Fruit fly (Drosophila melanogaster): Measurements from ENCODE around the gene CG7342.
A peak's percentile ranks its signal among the peaks of the same experiment; 100 is the strongest.

Gene CG7342

dm6 chr3R:19632685-19633116 is 29.5 kb downstream of the CG7342 start, which contains the start of gene CG6231 (continued):
- TF ChIP-seq Mio (GFP tag; optimal IDR thresholded peaks at IDR 0.05) (no peak), CG9705 (GFP tag; optimal IDR thresholded peaks at IDR 0.05) (no peak), Dfd (GFP tag; optimal IDR thresholded peaks at IDR 0.05) (no peak), psq (GFP tag; optimal IDR thresholded peaks at IDR 0.05) (no peak), Hr83 (GFP tag; optimal IDR thresholded peaks at IDR 0.05; ENCODE audit: poor library complexity, severe bottlenecking) (no peak), pan (optimal IDR thresholded peaks at IDR 0.05) (no peak)

DNA sequence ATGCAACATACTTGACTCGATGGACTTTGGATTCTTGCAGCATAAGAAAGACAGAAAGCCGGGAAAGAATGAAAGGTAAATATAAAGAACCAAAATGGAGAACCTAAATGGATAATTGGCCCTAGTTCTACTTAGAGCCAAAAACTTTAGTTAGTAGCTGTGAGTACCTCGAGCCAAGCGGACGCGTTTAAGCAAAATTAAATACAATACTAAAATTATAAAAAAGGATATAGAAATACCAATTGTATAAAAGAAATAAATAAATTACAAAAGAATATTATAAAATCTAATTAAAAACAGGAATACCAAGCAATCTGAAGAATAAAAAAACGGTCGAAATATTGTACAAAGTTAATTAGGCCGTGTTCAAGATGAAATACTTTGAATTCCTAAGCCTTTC is 31.5 kb downstream of the CG7342 start, which contains the start of gene CG34138:
CG34138 (plus strand) TSS at position 301 of the 400 bp plus-strand sequence.
- no peak for TF ChIP-seq Dif (GFP tag; optimal IDR thresholded peaks at IDR 0.05; ENCODE audit: partially characterized antibody)
- no peak for TF ChIP-seq usp (GFP tag; optimal IDR thresholded peaks at IDR 0.05)
- TF ChIP-seq CG32264 (GFP tag; optimal IDR thresholded peaks at IDR 0.05), result no peak
- TF ChIP-seq lola (GFP tag; optimal IDR thresholded peaks at IDR 0.05), result no peak
- no peak for TF ChIP-seq rgr (GFP tag; optimal IDR thresholded peaks at IDR 0.05)
- no peak for TF ChIP-seq CG9705 (GFP tag; optimal IDR thresholded peaks at IDR 0.05)
- no peak for TF ChIP-seq dl (GFP tag; optimal IDR thresholded peaks at IDR 0.05; ENCODE audit: insufficient read depth in 1 of 2, partially characterized antibody in 2 of 2)
- TF ChIP-seq Mio (GFP tag; optimal IDR thresholded peaks at IDR 0.05), result no peak
- no peak for TF ChIP-seq Vsx2 (GFP tag; optimal IDR thresholded peaks at IDR 0.05; ENCODE audit: partially characterized antibody)
- TF ChIP-seq br (GFP tag; optimal IDR thresholded peaks at IDR 0.05), result no peak
- no peak for TF ChIP-seq woc (GFP tag; optimal IDR thresholded peaks at IDR 0.05)
- TF ChIP-seq GATAd (GFP tag; optimal IDR thresholded peaks at IDR 0.05), result no peak
- no peak for TF ChIP-seq h (GFP tag; optimal IDR thresholded peaks at IDR 0.05)
- TF ChIP-seq Hr83 (GFP tag; optimal IDR thresholded peaks at IDR 0.05; ENCODE audit: poor library complexity, severe bottlenecking), result no peak
- TF ChIP-seq pan (optimal IDR thresholded peaks at IDR 0.05), result no peak
- TF ChIP-seq Abd-B (GFP tag; optimal IDR thresholded peaks at IDR 0.05), result no peak

dm6 chr3R:19638004-19638403 is 34.8 kb downstream of the CG7342 start:
- no peak for TF ChIP-seq Hnf4 (GFP tag; optimal IDR thresholded peaks at IDR 0.05)
- TF ChIP-seq dl (GFP tag; optimal IDR thresholded peaks at IDR 0.05; ENCODE audit: insufficient read depth in 1 of 2, partially characterized antibody in 2 of 2), result no peak
- no peak for TF ChIP-seq foxo (GFP tag; optimal IDR thresholded peaks at IDR 0.05)
- no peak for TF ChIP-seq Vsx2 (GFP tag; optimal IDR thresholded peaks at IDR 0.05; ENCODE audit: partially characterized antibody)
- TF ChIP-seq GATAd (GFP tag; optimal IDR thresholded peaks at IDR 0.05), result no peak
- no peak for TF ChIP-seq rgr (GFP tag; optimal IDR thresholded peaks at IDR 0.05)
- TF ChIP-seq woc (GFP tag; optimal IDR thresholded peaks at IDR 0.05), result no peak
- TF ChIP-seq sv (GFP tag; optimal IDR thresholded peaks at IDR 0.05), result no peak
- no peak for TF ChIP-seq Rel (GFP tag; optimal IDR thresholded peaks at IDR 0.05)
- TF ChIP-seq Rel (tag; optimal IDR thresholded peaks at IDR 0.05), result no peak
- TF ChIP-seq br (GFP tag; optimal IDR thresholded peaks at IDR 0.05), result no peak
- TF ChIP-seq Myc (optimal IDR thresholded peaks at IDR 0.05), result no peak

DNA sequence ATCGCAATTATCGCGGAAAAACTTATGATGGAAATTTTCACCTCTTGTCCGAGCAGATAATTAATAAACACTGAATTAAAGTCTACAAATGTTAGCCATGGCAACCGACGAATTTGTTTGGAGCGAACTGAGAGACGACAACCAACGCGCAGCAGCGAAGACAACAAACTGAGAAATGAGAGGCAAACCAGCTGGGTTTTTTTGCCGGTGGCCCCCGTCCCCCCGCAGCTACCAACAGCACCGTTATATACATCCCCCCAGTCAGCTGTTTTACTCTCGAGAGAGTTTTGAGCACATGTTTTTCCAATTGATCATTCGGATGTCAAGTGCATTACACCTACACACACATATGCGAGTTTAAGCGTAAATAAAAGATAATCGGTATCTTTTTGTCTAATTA is 37.9 kb downstream of the CG7342 start:
- TF ChIP-seq N (GFP tag; optimal IDR thresholded peaks at IDR 0.05) (no peak), Sp1 (GFP tag; optimal IDR thresholded peaks at IDR 0.05) (no peak), Vsx2 (GFP tag; optimal IDR thresholded peaks at IDR 0.05; ENCODE audit: partially characterized antibody) (no peak), HLH106 (tag; optimal IDR thresholded peaks at IDR 0.05) (no peak), rgr (GFP tag; optimal IDR thresholded peaks at IDR 0.05) (no peak), dsf (GFP tag; optimal IDR thresholded peaks at IDR 0.05; ENCODE audit: borderline replicate concordance) (no peak), Mio (GFP tag; optimal IDR thresholded peaks at IDR 0.05) (no peak), Hr83 (GFP tag; optimal IDR thresholded peaks at IDR 0.05; ENCODE audit: poor library complexity, severe bottlenecking) (no peak), Jra (GFP tag; optimal IDR thresholded peaks at IDR 0.05) (no peak), Abd-B (GFP tag; optimal IDR thresholded peaks at IDR 0.05) (no peak), h (GFP tag; optimal IDR thresholded peaks at IDR 0.05) (no peak), Hnf4 (GFP tag; optimal IDR thresholded peaks at IDR 0.05) (no peak), usp (GFP tag; optimal IDR thresholded peaks at IDR 0.05) (no peak), Rel (GFP tag; optimal IDR thresholded peaks at IDR 0.05) (no peak), Rel (tag; optimal IDR thresholded peaks at IDR 0.05) (peak; percentile 93), pan (optimal IDR thresholded peaks at IDR 0.05) (no peak), CrebA (GFP tag; optimal IDR thresholded peaks at IDR 0.05; ENCODE audit: borderline replicate concordance) (no peak), dl (GFP tag; optimal IDR thresholded peaks at IDR 0.05; ENCODE audit: insufficient read depth in 1 of 2, partially characterized antibody in 2 of 2) (peak; percentile 54 to 55), brk (GFP tag; optimal IDR thresholded peaks at IDR 0.05) (no peak), Dif (GFP tag; optimal IDR thresholded peaks at IDR 0.05; ENCODE audit: partially characterized antibody) (peak; percentile 12), GATAd (GFP tag; optimal IDR thresholded peaks at IDR 0.05) (no peak), br (GFP tag; optimal IDR thresholded peaks at IDR 0.05) (peak; percentile 30)

Measured in whole organism, wandering third instar larva.